Fruit fly (Drosophila melanogaster): ENCODE results near the gene GstD3.

DNA sequence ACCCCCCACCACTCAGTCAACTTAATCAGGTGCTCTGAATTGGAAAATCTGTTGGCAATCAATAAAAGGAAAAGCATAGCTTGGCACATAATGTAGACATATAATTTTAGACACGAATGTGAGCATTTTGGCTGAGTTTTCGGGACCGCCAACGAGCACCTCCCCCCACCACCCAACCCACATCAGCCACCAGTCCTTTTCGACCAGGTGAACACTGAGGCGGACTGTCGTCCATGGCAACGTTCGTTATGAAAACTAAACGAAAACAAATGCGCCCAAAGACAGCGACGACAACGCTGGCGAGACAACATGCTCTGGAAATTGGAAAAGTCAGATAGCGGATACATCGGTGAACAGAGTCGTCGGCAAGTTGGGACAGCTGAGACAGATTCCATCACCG lies 10.2 kb downstream of the GstD3 start, which contains the start of gene GstD11:
- no peak for TF ChIP-seq gl (tag; optimal IDR thresholded peaks at IDR 0.05)
- no peak for TF ChIP-seq D1 (tag; optimal IDR thresholded peaks at IDR 0.05)
- TF ChIP-seq CG34367 (tag; optimal IDR thresholded peaks at IDR 0.05): no peak

All from whole organism, pupa.